In genomic region chr3R:19624482-19624881, dm6 we compare ENCODE assay signal across 1 fruit fly cellular context.
TF ChIP-seq lines count a peak whose summit lies in the region.

No protein-coding gene starts in this region.

TF ChIP-seq in whole organism, embryonic, 481 proteins besides CTCF, POLR2A, EP300 and RAD21 (continued from another document):
- TF ChIP-seq CG30403 (GFP tag; optimal IDR thresholded peaks at IDR 0.05; lab: Kevin White, UChicago) (no peak), chinmo (GFP tag; IDR thresholded peaks at IDR 0.05; lab: Robert Waterston, UW; ENCODE audit: partially characterized antibody) (peak; percentile 75; the same call in 1 of the 4 replicates), pan (optimal IDR thresholded peaks at IDR 0.05; lab: Kevin White, UChicago) (no peak), pan (GFP tag; optimal IDR thresholded peaks at IDR 0.05 in 1 of 2, IDR thresholded peaks at IDR 0.05 in 1 of 2) (peak in 1 of 2 experiments; percentile 30), CG32532 (GFP tag; IDR thresholded peaks at IDR 0.05; lab: Robert Waterston, UW) (peak; percentile 48; the same call in 1 of the 2 replicates), grn (GFP tag; optimal IDR thresholded peaks at IDR 0.05; lab: Kevin White, UChicago) (peak; percentile 67), CG13296 (GFP tag; optimal IDR thresholded peaks at IDR 0.05; lab: Kevin White, UChicago) (no peak), CG13775 (GFP tag; optimal IDR thresholded peaks at IDR 0.05; lab: Kevin White, UChicago) (no peak), ro (GFP tag; IDR thresholded peaks at IDR 0.05; lab: Robert Waterston, UW) (no peak), CG8290 (GFP tag; optimal IDR thresholded peaks at IDR 0.05; lab: Kevin White, UChicago) (no peak), CG8290 (tag; optimal IDR thresholded peaks at IDR 0.05; lab: Kevin White, UChicago) (peak in 1 of 2 experiments; percentile 13), Deaf1 (tag; optimal IDR thresholded peaks at IDR 0.05; lab: Kevin White, UChicago) (no peak), ftz-f1 (GFP tag; optimal IDR thresholded peaks at IDR 0.05; lab: Kevin White, UChicago) (peak; percentile 34), gem (tag; optimal IDR thresholded peaks at IDR 0.05; lab: Kevin White, UChicago) (peak; percentile 68)
